Fruit fly (Drosophila melanogaster) whole organism, embryonic: ENCODE measurements around the gene CG45494.

Source experiments
- Adf1 ChIP-seq: fragments of 200-800 bp; sonication (Bioruptor generic); IDR thresholded peaks from 2 replicates; pipeline ENCODE4 v1.3.6; 2022; ENCODE audit warnings: missing biosample characterization, missing genetic modification characterization
- Antp ChIP-seq: fragments of 200-800 bp; sonication (Bioruptor generic); optimal IDR thresholded peaks from 3 replicates; lab custom pipeline; 2016; ENCODE audit warnings: missing biosample characterization, missing genetic modification characterization
- Asciz ChIP-seq: fragments of 200-800 bp; sonication (Bioruptor generic); optimal IDR thresholded peaks from 2 replicates; lab custom pipeline; 2017; ENCODE audit warnings: missing biosample characterization, mild to moderate bottlenecking, missing genetic modification characterization, missing genetic modification reagents
- CG10654 ChIP-seq: fragments of 200-800 bp; sonication (Bioruptor generic); optimal IDR thresholded peaks from 2 replicates; lab custom pipeline; 2016; ENCODE audit warnings: missing biosample characterization, missing genetic modification characterization
- CG11247 ChIP-seq: fragments of 200-800 bp; sonication (Bioruptor generic); IDR thresholded peaks from 2 replicates; pipeline ENCODE4 v1.3.6; 2022; ENCODE audit warnings: missing biosample characterization, missing genetic modification characterization
- CG11456 ChIP-seq: fragments of 200-800 bp; sonication (Bioruptor generic); IDR thresholded peaks from 3 replicates; pipeline ENCODE4 v1.3.6; 2022; ENCODE audit warnings: missing biosample characterization, missing genetic modification characterization
- CG11560 ChIP-seq: fragments of 200-800 bp; sonication (Bioruptor generic); IDR thresholded peaks from 3 replicates; pipeline ENCODE4 v1.3.6; 2022; ENCODE audit warnings: missing biosample characterization, missing genetic modification characterization
- CG12744 ChIP-seq: fragments of 200-800 bp; sonication (Bioruptor generic); optimal IDR thresholded peaks from 2 replicates; lab custom pipeline; 2016; ENCODE audit warnings: missing biosample characterization, missing genetic modification characterization
- CG13287 ChIP-seq: fragments of 200-800 bp; sonication (Bioruptor generic); IDR thresholded peaks from 2 replicates; pipeline ENCODE4 v1.3.6; 2022; ENCODE audit warnings: missing biosample characterization, missing genetic modification characterization; ENCODE audit not compliant: partially characterized antibody
- CG13424 ChIP-seq: fragments of 200-800 bp; sonication (Bioruptor generic); optimal IDR thresholded peaks from 2 replicates; lab custom pipeline; 2019; ENCODE audit warnings: missing biosample characterization, mild to moderate bottlenecking, missing genetic modification characterization, moderate library complexity
- CG15479 ChIP-seq: fragments of 200-800 bp; sonication (Bioruptor generic); optimal IDR thresholded peaks from 3 replicates; lab custom pipeline; 2019; ENCODE audit warnings: missing biosample characterization, mild to moderate bottlenecking, missing genetic modification characterization, moderate library complexity
- CG1602 ChIP-seq: fragments of 200-800 bp; sonication (Bioruptor generic); optimal IDR thresholded peaks from 3 replicates; lab custom pipeline; 2016; ENCODE audit warnings: missing biosample characterization, missing genetic modification characterization
- CG17568 ChIP-seq: fragments of 200-800 bp; sonication (Bioruptor generic); optimal IDR thresholded peaks from 2 replicates; lab custom pipeline; 2018; ENCODE audit warnings: missing biosample characterization, mild to moderate bottlenecking, missing genetic modification characterization, moderate library complexity
- CG18599 ChIP-seq: fragments of 200-800 bp; sonication (Bioruptor generic); optimal IDR thresholded peaks from 3 replicates; lab custom pipeline; 2017; ENCODE audit warnings: missing biosample characterization, missing genetic modification characterization, mild to moderate bottlenecking, moderate library complexity, missing genetic modification reagents
- CG2129 ChIP-seq: fragments of 200-800 bp; sonication (Bioruptor generic); IDR thresholded peaks from 2 replicates; pipeline ENCODE4 v1.3.6; 2022; ENCODE audit warnings: missing biosample characterization, missing genetic modification characterization; ENCODE audit not compliant: partially characterized antibody
- CG30020 ChIP-seq: fragments of 200-800 bp; optimal IDR thresholded peaks from 2 replicates; lab custom pipeline; 2019; ENCODE audit warnings: missing biosample characterization, mild to moderate bottlenecking, missing genetic modification characterization, moderate library complexity
- CG32772 ChIP-seq: fragments of 200-800 bp; sonication (Bioruptor generic); IDR thresholded peaks from 2 replicates; pipeline ENCODE4 v1.3.6; 2022; ENCODE audit warnings: missing biosample characterization, missing genetic modification characterization
- CG4854 ChIP-seq: fragments of 200-800 bp; sonication (Bioruptor generic); optimal IDR thresholded peaks from 2 replicates; lab custom pipeline; 2016; ENCODE audit warnings: missing biosample characterization, missing genetic modification characterization, inconsistent platforms
- CG6813 ChIP-seq: fragments of 200-800 bp; sonication (Bioruptor generic); optimal IDR thresholded peaks from 2 replicates; lab custom pipeline; 2017; ENCODE audit warnings: missing biosample characterization, missing genetic modification characterization, mild to moderate bottlenecking, moderate library complexity, missing genetic modification reagents
- CG8089 ChIP-seq: fragments of 200-800 bp; sonication (Bioruptor generic); optimal IDR thresholded peaks from 3 replicates; lab custom pipeline; 2016; ENCODE audit warnings: missing biosample characterization, missing genetic modification characterization
- CG8290 ChIP-seq, 3 experiments: fragments of 200-800 bp; sonication (Bioruptor generic); optimal IDR thresholded peaks; 2 replicates each; lab custom pipeline; 2016 to 2019; ENCODE audit warnings: missing biosample characterization in 3 of 3, missing genetic modification characterization in 3 of 3, mild to moderate bottlenecking in 2 of 3, moderate library complexity in 1 of 3
- CG8478 ChIP-seq: fragments of >200 bp; optimal IDR thresholded peaks from 2 replicates; lab custom pipeline; 2018
- CG9609 ChIP-seq: fragments of 200-800 bp; sonication (Bioruptor generic); optimal IDR thresholded peaks from 3 replicates; lab custom pipeline; 2016; ENCODE audit warnings: missing biosample characterization, missing genetic modification characterization
- CG9932 ChIP-seq: fragments of 200-800 bp; sonication (Bioruptor generic); IDR thresholded peaks from 2 replicates; pipeline ENCODE4 v1.3.6; 2022; ENCODE audit warnings: missing biosample characterization, missing genetic modification characterization
- CHES-1-like ChIP-seq: fragments of 200-800 bp; sonication (Bioruptor generic); optimal IDR thresholded peaks from 2 replicates; lab custom pipeline; 2016; ENCODE audit warnings: missing biosample characterization, missing genetic modification characterization
- Camta ChIP-seq: fragments of 200-800 bp; sonication (Bioruptor generic); optimal IDR thresholded peaks from 2 replicates; lab custom pipeline; 2016; ENCODE audit warnings: missing biosample characterization, missing genetic modification characterization
- D19B ChIP-seq: fragments of 200-800 bp; sonication (Bioruptor generic); optimal IDR thresholded peaks from 2 replicates; lab custom pipeline; 2017; ENCODE audit warnings: missing biosample characterization, mild to moderate bottlenecking, missing genetic modification characterization
- GATAe ChIP-seq: fragments of 200-800 bp; sonication (Bioruptor generic); conservative IDR thresholded peaks from 2 replicates; pipeline ENCODE4 v1.3.6; 2022; ENCODE audit warnings: missing biosample characterization, missing genetic modification characterization
- HLH4C ChIP-seq: fragments of 200-800 bp; sonication (Bioruptor generic); IDR thresholded peaks from 3 replicates; pipeline ENCODE4 v1.3.6; 2022; ENCODE audit warnings: missing biosample characterization, missing genetic modification characterization; ENCODE audit not compliant: partially characterized antibody
- Hmr ChIP-seq: fragments of 200-800 bp; sonication (Bioruptor generic); optimal IDR thresholded peaks from 3 replicates; lab custom pipeline; 2017; ENCODE audit warnings: mild to moderate bottlenecking, missing biosample characterization, missing genetic modification reagents, missing genetic modification characterization
- Jarid2 ChIP-seq: fragments of 200-800 bp; sonication (Bioruptor generic); optimal IDR thresholded peaks from 3 replicates; lab custom pipeline; 2017; ENCODE audit warnings: mild to moderate bottlenecking, missing biosample characterization, missing genetic modification reagents, missing genetic modification characterization
- Mes4 ChIP-seq: fragments of 200-800 bp; sonication (Bioruptor generic); optimal IDR thresholded peaks from 2 replicates; lab custom pipeline; 2016; ENCODE audit warnings: missing biosample characterization, missing genetic modification characterization
- Ssrp ChIP-seq: fragments of 200-800 bp; sonication (Bioruptor generic); optimal IDR thresholded peaks from 2 replicates; lab custom pipeline; 2018; ENCODE audit warnings: missing biosample characterization, mild to moderate bottlenecking, missing genetic modification characterization, moderate library complexity
- Stat92E ChIP-seq, 3 experiments: fragments of >200 bp in 2 of 3; fragments of 200-800 bp in 1 of 3; sonication (Bioruptor generic) in 1 of 3; optimal IDR thresholded peaks; 2 replicates each; lab custom pipeline; 2017 to 2019; ENCODE audit warnings: missing biosample characterization in 3 of 3, missing genetic modification characterization in 3 of 3, mild to moderate bottlenecking in 1 of 3, moderate library complexity in 1 of 3
- ab ChIP-seq: fragments of 200-800 bp; sonication (Bioruptor generic); optimal IDR thresholded peaks from 2 replicates; lab custom pipeline; 2016; ENCODE audit warnings: missing biosample characterization, missing genetic modification characterization
- aop ChIP-seq: fragments of 200-800 bp; sonication (Bioruptor generic); IDR thresholded peaks from 2 replicates; pipeline ENCODE4 v1.3.6; 2022; ENCODE audit warnings: missing biosample characterization, missing genetic modification characterization
- ap ChIP-seq: fragments of 200-800 bp; sonication (Bioruptor generic); IDR thresholded peaks from 2 replicates; pipeline ENCODE4 v1.3.6; 2022; ENCODE audit warnings: missing biosample characterization, missing genetic modification characterization
- cad ChIP-seq: fragments of >200 bp; optimal IDR thresholded peaks from 2 replicates; lab custom pipeline; 2017; ENCODE audit warnings: missing biosample characterization, missing genetic modification characterization
- dmrt11E ChIP-seq: fragments of 200-800 bp; sonication (Bioruptor generic); optimal IDR thresholded peaks from 3 replicates; lab custom pipeline; 2018; ENCODE audit warnings: missing biosample characterization, mild to moderate bottlenecking, missing genetic modification characterization, moderate library complexity
- dpn ChIP-seq, 2 experiments: fragments of 200-800 bp; sonication (Bioruptor generic); optimal IDR thresholded peaks; 3 replicates each; lab custom pipeline; 2016; ENCODE audit warnings: missing biosample characterization in 2 of 2, missing genetic modification characterization in 2 of 2
- knrl ChIP-seq: fragments of 200-800 bp; sonication (Bioruptor generic); IDR thresholded peaks from 3 replicates; pipeline ENCODE4 v1.3.6; 2022; ENCODE audit warnings: missing biosample characterization, missing genetic modification characterization; ENCODE audit not compliant: partially characterized antibody
- lilli ChIP-seq: fragments of 200-800 bp; sonication (Bioruptor generic); optimal IDR thresholded peaks from 3 replicates; lab custom pipeline; 2016; ENCODE audit warnings: missing biosample characterization, missing genetic modification characterization
- lola ChIP-seq, 3 experiments: fragments of >200 bp in 2 of 3; fragments of 200-800 bp in 1 of 3; sonication (Bioruptor generic) in 1 of 3; optimal IDR thresholded peaks; 2 replicates each; lab custom pipeline; 2017 to 2019; ENCODE audit warnings: missing biosample characterization in 3 of 3, missing genetic modification characterization in 3 of 3, mild to moderate bottlenecking in 1 of 3, moderate library complexity in 1 of 3
- odd ChIP-seq: fragments of 200-800 bp; sonication (Bioruptor generic); optimal IDR thresholded peaks from 2 replicates; lab custom pipeline; 2017; ENCODE audit warnings: missing biosample characterization, mild to moderate bottlenecking, missing genetic modification characterization
- row ChIP-seq: fragments of 200-800 bp; sonication (Bioruptor generic); IDR thresholded peaks from 3 replicates; pipeline ENCODE4 v1.3.6; 2022; ENCODE audit warnings: missing biosample characterization, missing genetic modification characterization
- sr ChIP-seq: fragments of 200-800 bp; sonication (Bioruptor generic); IDR thresholded peaks from 3 replicates; pipeline ENCODE4 v1.3.6; 2022; ENCODE audit warnings: missing biosample characterization, missing genetic modification characterization
- unpg ChIP-seq: fragments of 200-800 bp; sonication (Bioruptor generic); optimal IDR thresholded peaks from 3 replicates; lab custom pipeline; 2018; ENCODE audit warnings: missing biosample characterization, mild to moderate bottlenecking, missing genetic modification characterization, moderate library complexity
- yki ChIP-seq: fragments of >200 bp; optimal IDR thresholded peaks from 3 replicates; lab custom pipeline; 2018
- z ChIP-seq: fragments of 200-800 bp; sonication (Bioruptor generic); IDR thresholded peaks from 3 replicates; pipeline ENCODE4 v1.3.6; 2022; ENCODE audit warnings: missing biosample characterization, missing genetic modification characterization

The CG45494 gene

DNA sequence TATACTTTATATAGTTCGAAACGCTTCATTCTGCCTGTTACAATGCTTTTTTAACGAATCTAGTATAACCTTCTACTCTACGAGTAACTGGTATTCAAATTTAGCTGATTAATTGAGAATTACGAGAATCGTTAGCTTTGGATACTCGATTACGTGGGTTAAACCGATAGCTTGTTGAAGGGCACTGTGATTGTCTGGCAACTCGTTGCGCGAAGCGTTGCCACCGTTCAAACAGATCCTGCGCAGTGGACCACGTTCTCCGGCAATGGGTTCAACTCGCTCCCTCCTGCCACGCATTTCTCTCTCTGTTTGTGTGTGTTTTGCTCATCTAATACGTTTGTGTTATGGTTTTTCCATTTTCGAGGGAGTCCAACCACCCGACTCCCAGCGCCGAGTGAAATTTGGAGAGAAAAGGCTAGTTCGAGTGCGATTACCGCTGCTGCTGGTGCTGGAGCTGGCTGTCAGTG lies 7.5 kb upstream of the CG45494 start, which contains the start of gene Nep3 (continued):
- peak; percentile 72; the same call in 2 of the 3 replicates for TF ChIP-seq z (GFP tag; lab: Robert Waterston, UW)
- no peak for TF ChIP-seq CG13287
- TF ChIP-seq CG8478 (lab: Kevin White, UChicago), result no peak
- TF ChIP-seq GATAe (GFP tag; lab: Robert Waterston, UW), result no peak
- TF ChIP-seq Adf1, result no peak
- TF ChIP-seq CG13424 (tag; lab: Kevin White, UChicago), result no peak
- TF ChIP-seq CG6813 (GFP tag; lab: Kevin White, UChicago), result no peak
- no peak for TF ChIP-seq ab (GFP tag; lab: Kevin White, UChicago)
- TF ChIP-seq CG9609 (GFP tag; lab: Kevin White, UChicago), result no peak
- TF ChIP-seq Jarid2, result no peak
- no peak for TF ChIP-seq CG4854
- TF ChIP-seq lola (GFP tag; optimal IDR thresholded peaks at IDR 0.05; lab: Kevin White, UChicago), result no peak
- TF ChIP-seq CG11247 (GFP tag; lab: Robert Waterston, UW), result no peak
- no peak for TF ChIP-seq dpn (GFP tag; optimal IDR thresholded peaks at IDR 0.05; lab: Kevin White, UChicago)
- no peak for TF ChIP-seq CG10654
- TF ChIP-seq cad, result no peak
- no peak for TF ChIP-seq CG17568
- no peak for TF ChIP-seq ap (GFP tag; lab: Robert Waterston, UW)
- no peak for TF ChIP-seq HLH4C (GFP tag; lab: Robert Waterston, UW)
- peak; percentile 71; the same call in 2 of the 3 replicates for TF ChIP-seq CG11560 (tag; lab: Robert Waterston, UW)
- no peak for TF ChIP-seq aop (GFP tag; lab: Robert Waterston, UW)
- no peak for TF ChIP-seq CG11456 (GFP tag; lab: Robert Waterston, UW)
- TF ChIP-seq CG32772 (GFP tag; lab: Robert Waterston, UW), result no peak
- TF ChIP-seq Antp (GFP tag; lab: Kevin White, UChicago), result no peak
- 0 out of 3 replicates have a peak, but pooled peaks have one; percentile 29 for TF ChIP-seq knrl (GFP tag; lab: Robert Waterston, UW)
- no peak for TF ChIP-seq CG8290 (GFP tag; optimal IDR thresholded peaks at IDR 0.05; lab: Kevin White, UChicago)
- peak in 1 of 2 experiments; percentile 10 for TF ChIP-seq CG8290 (tag; optimal IDR thresholded peaks at IDR 0.05; lab: Kevin White, UChicago)
- no peak for TF ChIP-seq CHES-1-like (GFP tag; lab: Kevin White, UChicago)
- TF ChIP-seq, all 482 proteins: peak for 10

DNA sequence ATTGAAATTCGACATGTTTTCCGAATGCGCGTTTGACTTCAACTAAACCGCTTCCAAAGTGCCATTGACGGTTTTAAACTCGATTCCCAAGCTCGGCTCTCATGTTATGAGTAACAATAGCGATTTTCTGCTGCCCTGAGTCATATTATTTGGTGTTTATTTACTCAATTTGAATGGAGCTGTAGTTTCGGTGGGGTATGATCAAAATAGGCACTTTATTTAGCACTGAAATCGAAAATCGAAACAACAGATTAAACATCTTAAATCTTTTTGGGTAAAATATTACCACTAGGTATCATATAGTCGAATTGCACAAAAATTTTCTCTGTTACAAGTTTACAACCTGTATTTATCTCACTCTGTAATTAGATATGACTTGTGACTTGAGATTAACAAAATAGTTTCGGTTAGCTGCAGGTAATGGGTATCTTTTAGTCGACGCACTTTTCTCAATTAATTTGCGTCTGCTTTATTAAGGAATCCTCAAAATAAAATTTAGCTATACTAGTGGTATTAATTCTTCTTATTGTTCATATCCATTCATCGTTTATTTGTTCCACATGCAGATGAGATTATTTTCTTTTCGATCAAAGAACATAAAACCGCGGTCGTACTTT lies 6.1 kb upstream of the CG45494 start, which contains the start of gene CG12655:
Gene CG12655 (minus strand): TSS at position 51 of the 617 bp plus-strand sequence.
- no peak for TF ChIP-seq row (GFP tag; lab: Robert Waterston, UW)
- TF ChIP-seq Hmr (GFP tag; lab: Kevin White, UChicago), result no peak
- no peak for TF ChIP-seq CG2129
- peak; percentile 72 for TF ChIP-seq HLH4C (GFP tag; lab: Robert Waterston, UW)
- TF ChIP-seq Ssrp (tag; lab: Kevin White, UChicago), result no peak
- TF ChIP-seq CG15479 (GFP tag; lab: Kevin White, UChicago), result no peak
- no peak for TF ChIP-seq unpg
- no peak for TF ChIP-seq Camta (GFP tag; lab: Kevin White, UChicago)
- no peak for TF ChIP-seq Mes4 (GFP tag; lab: Kevin White, UChicago)
- no peak for TF ChIP-seq dmrt11E
- no peak for TF ChIP-seq lilli (GFP tag; lab: Kevin White, UChicago)
- TF ChIP-seq odd (GFP tag; lab: Kevin White, UChicago), result no peak
- TF ChIP-seq yki (lab: Kevin White, UChicago), result no peak
- no peak for TF ChIP-seq CG18599 (GFP tag; lab: Kevin White, UChicago)
- TF ChIP-seq CG8089 (GFP tag; lab: Kevin White, UChicago), result no peak
- TF ChIP-seq D19B (GFP tag; lab: Kevin White, UChicago), result peak; percentile 45
- no peak for TF ChIP-seq CG30020 (tag; lab: Kevin White, UChicago)
- TF ChIP-seq CG1602 (GFP tag; lab: Kevin White, UChicago), result no peak
- TF ChIP-seq Stat92E (GFP tag; optimal IDR thresholded peaks at IDR 0.05; lab: Kevin White, UChicago), result no peak
- no peak for TF ChIP-seq CG11560 (tag; lab: Robert Waterston, UW)
- no peak for TF ChIP-seq CG9932 (GFP tag; lab: Robert Waterston, UW)
- no peak for TF ChIP-seq sr (GFP tag; lab: Robert Waterston, UW)
- no peak for TF ChIP-seq Asciz (GFP tag; lab: Kevin White, UChicago)
- TF ChIP-seq CG12744 (GFP tag; lab: Kevin White, UChicago), result no peak
